Worm (Caenorhabditis elegans): ENCODE data around the gene M01H9.3.

The M01H9.3 gene

DNA sequence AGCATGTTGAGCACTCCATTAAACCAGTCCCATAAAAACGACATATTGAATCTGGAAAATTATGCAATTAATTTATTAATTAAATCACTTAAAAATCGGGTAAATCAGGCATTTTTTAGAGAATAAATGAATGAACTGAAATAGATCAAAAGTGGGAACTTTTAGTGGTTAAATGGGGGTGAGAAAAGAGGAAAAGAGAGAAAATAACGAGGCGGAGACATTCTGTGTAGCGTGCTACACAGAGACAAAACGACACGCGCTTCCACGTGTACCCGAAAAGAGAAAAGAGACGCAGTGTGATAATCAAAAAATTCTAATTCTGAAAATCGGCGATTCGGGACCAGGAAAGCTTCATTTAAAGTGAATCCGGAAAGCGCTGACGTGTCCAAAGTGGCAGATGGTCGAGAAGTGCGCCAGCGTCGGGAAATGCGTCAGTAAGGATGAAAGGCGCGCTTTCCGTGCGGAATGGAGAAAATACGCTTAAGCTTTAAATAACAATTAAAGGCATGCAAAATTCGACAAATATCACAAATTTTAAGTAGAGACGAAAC, 36.5 kb upstream of the M01H9.3 start, which contains the start of gene sar-1 (continued):
- TF ChIP-seq swsn-7 (tag; optimal IDR thresholded peaks at IDR 0.05) (peak; percentile 90), lin-15B (tag; optimal IDR thresholded peaks at IDR 0.05) (peak; percentile 63), skn-1 (tag; optimal IDR thresholded peaks at IDR 0.05) (peak; percentile 48), hlh-4 (tag; optimal IDR thresholded peaks at IDR 0.05) (no peak), mab-9 (GFP tag; IDR thresholded peaks at IDR 0.05) (no peak; the same call in 1 of the 2 replicates), efl-1 (optimal IDR thresholded peaks at IDR 0.05) (peak; percentile 80 to 85), efl-1 (GFP tag; optimal IDR thresholded peaks at IDR 0.05 in 1 of 2) (peak; percentile 76 to 98), fkh-8 (tag; optimal IDR thresholded peaks at IDR 0.05) (peak; percentile 71), ceh-63 (GFP tag; optimal IDR thresholded peaks at IDR 0.05) (no peak), ztf-11 (tag; optimal IDR thresholded peaks at IDR 0.05) (peak in 1 of 2 experiments; percentile 31), pag-3 (tag; optimal IDR thresholded peaks at IDR 0.05; ENCODE audit: borderline replicate concordance, insufficient read depth) (no peak), alr-1 (tag; optimal IDR thresholded peaks at IDR 0.05; ENCODE audit: borderline replicate concordance) (no peak), fkh-10 (GFP tag; optimal IDR thresholded peaks at IDR 0.05) (peak; percentile 54), unc-86 (tag; optimal IDR thresholded peaks at IDR 0.05) (peak; percentile 88), efl-3 (GFP tag; optimal IDR thresholded peaks at IDR 0.05) (peak; percentile 18), C04F5.9 (tag; optimal IDR thresholded peaks at IDR 0.05) (peak; percentile 35), ceh-90 (tag; optimal IDR thresholded peaks at IDR 0.05) (no peak), nhr-28 (tag; optimal IDR thresholded peaks at IDR 0.05) (no peak), unc-98 (GFP tag; IDR thresholded peaks at IDR 0.05) (no peak), elt-2 (tag; optimal IDR thresholded peaks at IDR 0.05) (peak; percentile 29), vab-15 (tag; optimal IDR thresholded peaks at IDR 0.05) (no peak), rnt-1 (tag; optimal IDR thresholded peaks at IDR 0.05) (peak; percentile 91), pqm-1 (tag; optimal IDR thresholded peaks at IDR 0.05) (no peak), aha-1 (tag; optimal IDR thresholded peaks at IDR 0.05) (peak; percentile 17), mef-2 (tag; optimal IDR thresholded peaks at IDR 0.05) (no peak), fkh-4 (tag; optimal IDR thresholded peaks at IDR 0.05; ENCODE audit: borderline replicate concordance) (no peak), nhr-90 (tag; optimal IDR thresholded peaks at IDR 0.05; ENCODE audit: poor library complexity) (peak; percentile 77), sox-4 (tag; optimal IDR thresholded peaks at IDR 0.05) (peak; percentile 60), tlp-1 (tag; optimal IDR thresholded peaks at IDR 0.05) (no peak), nhr-84 (tag; optimal IDR thresholded peaks at IDR 0.05) (no peak), irx-1 (tag; optimal IDR thresholded peaks at IDR 0.05) (peak; percentile 85), dpl-1 (GFP tag; optimal IDR thresholded peaks at IDR 0.05) (peak; percentile 58 to 83 (median 80)), lin-14 (GFP tag; optimal IDR thresholded peaks at IDR 0.05) (peak; percentile 88), nhr-85 (tag) (peak; percentile 85), ces-1 (GFP tag; optimal IDR thresholded peaks at IDR 0.05) (no peak), isw-1 (GFP tag; IDR thresholded peaks at IDR 0.05) (peak; percentile 74), unc-62 (GFP tag; optimal IDR thresholded peaks at IDR 0.05) (no peak), unc-130 (tag; optimal IDR thresholded peaks at IDR 0.05) (peak; percentile 35)

DNA sequence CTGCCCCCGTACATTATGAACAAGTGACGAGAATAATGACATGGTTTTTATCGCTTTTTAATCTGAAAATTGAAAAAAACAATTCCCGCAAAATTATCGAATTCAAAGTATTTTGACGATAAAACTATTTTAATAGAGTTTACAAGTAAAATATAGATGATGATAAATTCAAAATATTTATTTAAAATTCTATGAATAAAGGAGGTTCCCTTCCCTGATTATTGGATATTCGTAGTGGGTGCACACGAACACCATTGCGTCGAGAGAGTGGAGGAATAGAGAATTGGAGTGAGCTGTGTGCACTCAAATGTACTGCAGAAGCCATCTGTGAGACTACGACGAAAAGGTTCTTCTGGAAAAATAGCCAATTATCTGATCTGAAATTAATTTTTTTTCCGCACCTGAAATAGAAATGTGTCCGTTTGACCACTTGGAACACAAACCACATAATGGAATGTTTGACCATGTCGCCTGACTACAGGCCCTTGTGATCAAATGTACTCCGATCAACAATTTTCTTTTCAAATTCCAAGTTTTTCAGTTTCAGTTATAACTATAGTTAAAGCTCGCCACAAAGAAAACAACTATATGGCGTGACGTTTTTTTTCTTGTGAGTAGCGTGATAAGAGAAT, 34.5 kb upstream of the M01H9.3 start, which contains the start of the genes rfth-1 and ZK180.8:
TSS of gene rfth-1 (minus strand) at position 51 of the 632 bp plus-strand sequence.
TSS of gene ZK180.8 (minus strand) at position 466 of the 632 bp plus-strand sequence.
- TF ChIP-seq efl-1 (optimal IDR thresholded peaks at IDR 0.05) (no peak), efl-1 (GFP tag; optimal IDR thresholded peaks at IDR 0.05 in 1 of 2) (peak in 1 of 2 experiments; percentile 53), elt-2 (tag; optimal IDR thresholded peaks at IDR 0.05) (peak; percentile 14), ceh-8 (GFP tag; optimal IDR thresholded peaks at IDR 0.05) (no peak), lin-35 (GFP tag; optimal IDR thresholded peaks at IDR 0.05) (peak in 1 of 2 experiments; percentile 46)
